Fruit fly (Drosophila melanogaster) whole organism, embryonic: ENCODE measurements around the gene Inx7.

Experiments used
- Ada2b ChIP-seq: fragments of 200-800 bp; sonication (Bioruptor generic); IDR thresholded peaks from 2 replicates; pipeline ENCODE4 v1.3.6; 2022; ENCODE audit warnings: missing biosample characterization, missing genetic modification characterization
- Antp ChIP-seq: fragments of 200-800 bp; sonication (Bioruptor generic); optimal IDR thresholded peaks from 3 replicates; lab custom pipeline; 2016; ENCODE audit warnings: missing biosample characterization, missing genetic modification characterization
- Atf6 ChIP-seq: fragments of 200-800 bp; sonication (Bioruptor generic); IDR thresholded peaks from 2 replicates; pipeline ENCODE4 v1.3.6; 2022; ENCODE audit warnings: missing biosample characterization, missing genetic modification characterization
- BEAF-32 ChIP-seq: fragments of 200-800 bp; sonication (Bioruptor generic); optimal IDR thresholded peaks from 3 replicates; lab custom pipeline; 2017; ENCODE audit warnings: missing biosample characterization, missing genetic modification characterization, mild to moderate bottlenecking, moderate library complexity, missing genetic modification reagents
- C15 ChIP-seq: fragments of 200-800 bp; sonication (Bioruptor generic); IDR thresholded peaks from 3 replicates; pipeline ENCODE4 v1.3.6; 2022; ENCODE audit warnings: missing biosample characterization, missing genetic modification characterization
- CG10321 ChIP-seq: fragments of 200-800 bp; sonication (Bioruptor generic); IDR thresholded peaks from 2 replicates; pipeline ENCODE4 v1.3.6; 2022; ENCODE audit warnings: missing biosample characterization, missing genetic modification characterization
- CG10959 ChIP-seq: fragments of 200-800 bp; sonication (Bioruptor generic); IDR thresholded peaks from 2 replicates; pipeline ENCODE4 v1.3.6; 2022; ENCODE audit warnings: missing biosample characterization, missing genetic modification characterization
- CG11398 ChIP-seq: fragments of 200-800 bp; sonication (Bioruptor generic); optimal IDR thresholded peaks from 2 replicates; lab custom pipeline; 2016; ENCODE audit warnings: missing biosample characterization, missing genetic modification characterization
- CG11504 ChIP-seq: fragments of 200-800 bp; sonication (Bioruptor generic); optimal IDR thresholded peaks from 3 replicates; lab custom pipeline; 2019; ENCODE audit warnings: missing biosample characterization, mild to moderate bottlenecking, missing genetic modification characterization, moderate library complexity
- CG13424 ChIP-seq: fragments of 200-800 bp; sonication (Bioruptor generic); optimal IDR thresholded peaks from 2 replicates; lab custom pipeline; 2019; ENCODE audit warnings: missing biosample characterization, mild to moderate bottlenecking, missing genetic modification characterization, moderate library complexity
- CG14667 ChIP-seq: fragments of 200-800 bp; sonication (Bioruptor generic); IDR thresholded peaks from 2 replicates; pipeline ENCODE4 v1.3.6; 2022; ENCODE audit warnings: missing biosample characterization, missing genetic modification characterization
- CG15073 ChIP-seq: fragments of 200-800 bp; sonication (Bioruptor generic); optimal IDR thresholded peaks from 2 replicates; lab custom pipeline; 2016; ENCODE audit warnings: missing biosample characterization, missing genetic modification characterization
- CG16813 ChIP-seq: fragments of 200-800 bp; sonication (Bioruptor generic); IDR thresholded peaks from 3 replicates; pipeline ENCODE4 v1.3.6; 2022; ENCODE audit warnings: missing biosample characterization, missing genetic modification characterization; ENCODE audit not compliant: partially characterized antibody
- CG18599 ChIP-seq: fragments of 200-800 bp; sonication (Bioruptor generic); optimal IDR thresholded peaks from 3 replicates; lab custom pipeline; 2017; ENCODE audit warnings: missing biosample characterization, missing genetic modification characterization, mild to moderate bottlenecking, moderate library complexity, missing genetic modification reagents
- CG2116 ChIP-seq: fragments of 200-800 bp; sonication (Bioruptor generic); optimal IDR thresholded peaks from 3 replicates; lab custom pipeline; 2018; ENCODE audit warnings: missing biosample characterization, mild to moderate bottlenecking, missing genetic modification characterization
- CG2120 ChIP-seq: fragments of 200-800 bp; sonication (Bioruptor generic); optimal IDR thresholded peaks from 3 replicates; lab custom pipeline; 2016; ENCODE audit warnings: missing biosample characterization, missing genetic modification characterization
- CG33557 ChIP-seq: fragments of 200-800 bp; sonication (Bioruptor generic); optimal IDR thresholded peaks from 2 replicates; lab custom pipeline; 2019; ENCODE audit warnings: missing biosample characterization, mild to moderate bottlenecking, missing genetic modification characterization, moderate library complexity
- CG7928 ChIP-seq: fragments of 200-800 bp; sonication (Bioruptor generic); optimal IDR thresholded peaks from 2 replicates; lab custom pipeline; 2017; ENCODE audit warnings: missing biosample characterization, mild to moderate bottlenecking, missing genetic modification characterization
- CG8359 ChIP-seq: fragments of 200-800 bp; sonication (Bioruptor generic); optimal IDR thresholded peaks from 2 replicates; lab custom pipeline; 2017; ENCODE audit warnings: missing biosample characterization, mild to moderate bottlenecking, missing genetic modification characterization, borderline replicate concordance
- CG9797 ChIP-seq: fragments of 200-800 bp; sonication (Bioruptor generic); optimal IDR thresholded peaks from 3 replicates; lab custom pipeline; 2018; ENCODE audit warnings: missing biosample characterization, mild to moderate bottlenecking, missing genetic modification characterization
- D19A ChIP-seq: fragments of 200-800 bp; optimal IDR thresholded peaks from 3 replicates; lab custom pipeline; 2019; ENCODE audit warnings: missing biosample characterization, mild to moderate bottlenecking, missing genetic modification characterization, moderate library complexity
- Dll ChIP-seq: fragments of 200-800 bp; sonication (Bioruptor generic); IDR thresholded peaks from 4 replicates; pipeline ENCODE4 v1.3.6; 2022; ENCODE audit warnings: missing biosample characterization, missing genetic modification characterization; ENCODE audit not compliant: partially characterized antibody
- E2f2 ChIP-seq: fragments of 200-800 bp; sonication (Bioruptor generic); IDR thresholded peaks from 2 replicates; pipeline ENCODE4 v1.3.6; 2022; ENCODE audit warnings: missing biosample characterization, missing genetic modification characterization
- HLH3B ChIP-seq: fragments of 200-800 bp; sonication (Bioruptor generic); IDR thresholded peaks from 2 replicates; pipeline ENCODE4 v1.3.6; 2022; ENCODE audit warnings: missing biosample characterization, missing genetic modification characterization
- Hmr ChIP-seq: fragments of 200-800 bp; sonication (Bioruptor generic); optimal IDR thresholded peaks from 3 replicates; lab custom pipeline; 2017; ENCODE audit warnings: mild to moderate bottlenecking, missing biosample characterization, missing genetic modification reagents, missing genetic modification characterization
- MBD-R2 ChIP-seq: fragments of 200-800 bp; sonication (Bioruptor generic); IDR thresholded peaks from 2 replicates; pipeline ENCODE4 v1.3.6; 2022; ENCODE audit warnings: missing biosample characterization, missing genetic modification characterization
- Max ChIP-seq: fragments of 200-800 bp; sonication (Bioruptor generic); optimal IDR thresholded peaks from 2 replicates; lab custom pipeline; 2016; ENCODE audit warnings: missing biosample characterization, mild to moderate bottlenecking, missing genetic modification characterization
- PHDP ChIP-seq: fragments of 200-800 bp; sonication (Bioruptor generic); optimal IDR thresholded peaks from 3 replicates; lab custom pipeline; 2018; ENCODE audit warnings: missing biosample characterization, mild to moderate bottlenecking, missing genetic modification characterization, moderate library complexity
- Sry-β ChIP-seq: fragments of 200-800 bp; sonication (Bioruptor generic); optimal IDR thresholded peaks from 2 replicates; lab custom pipeline; 2018; ENCODE audit warnings: missing biosample characterization, mild to moderate bottlenecking, missing genetic modification characterization, moderate library complexity
- Tbp ChIP-seq: fragments of >200 bp; optimal IDR thresholded peaks from 2 replicates; lab custom pipeline; 2018; ENCODE audit warnings: missing biosample characterization, missing genetic modification characterization
- ap ChIP-seq: fragments of 200-800 bp; sonication (Bioruptor generic); IDR thresholded peaks from 2 replicates; pipeline ENCODE4 v1.3.6; 2022; ENCODE audit warnings: missing biosample characterization, missing genetic modification characterization
- az2 ChIP-seq: fragments of 200-800 bp; sonication (Bioruptor generic); optimal IDR thresholded peaks from 3 replicates; lab custom pipeline; 2016; ENCODE audit warnings: missing biosample characterization, missing genetic modification characterization
- cato ChIP-seq: fragments of 200-800 bp; sonication (Bioruptor generic); optimal IDR thresholded peaks from 2 replicates; lab custom pipeline; 2016; ENCODE audit warnings: missing biosample characterization, missing genetic modification characterization, borderline replicate concordance
- cwo ChIP-seq: fragments of 200-800 bp; sonication (Bioruptor generic); optimal IDR thresholded peaks from 3 replicates; lab custom pipeline; 2017; ENCODE audit warnings: missing biosample characterization, missing genetic modification characterization, mild to moderate bottlenecking, moderate library complexity, missing genetic modification reagents
- esg ChIP-seq: fragments of 200-800 bp; sonication (Bioruptor generic); conservative IDR thresholded peaks from 2 replicates; pipeline ENCODE4 v1.3.6; 2022; ENCODE audit warnings: missing biosample characterization, missing genetic modification characterization
- fd96Cb ChIP-seq: fragments of 200-800 bp; sonication (Bioruptor generic); optimal IDR thresholded peaks from 2 replicates; lab custom pipeline; 2018; ENCODE audit warnings: missing biosample characterization, mild to moderate bottlenecking, missing genetic modification characterization, moderate library complexity
- gcm ChIP-seq: fragments of 200-800 bp; sonication (Bioruptor generic); optimal IDR thresholded peaks from 2 replicates; lab custom pipeline; 2019; ENCODE audit warnings: missing biosample characterization, mild to moderate bottlenecking, missing genetic modification characterization, moderate library complexity
- hb ChIP-seq: fragments of 200-800 bp; sonication (Bioruptor generic); IDR thresholded peaks from 3 replicates; pipeline ENCODE4 v1.3.6; 2022; ENCODE audit warnings: missing biosample characterization, missing genetic modification characterization; ENCODE audit not compliant: partially characterized antibody
- hbn ChIP-seq: fragments of 200-800 bp; sonication (Bioruptor generic); IDR thresholded peaks from 2 replicates; pipeline ENCODE4 v1.3.6; 2022; ENCODE audit warnings: missing biosample characterization, missing genetic modification characterization; ENCODE audit not compliant: partially characterized antibody
- her ChIP-seq: fragments of 200-800 bp; sonication (Bioruptor generic); optimal IDR thresholded peaks from 2 replicates; lab custom pipeline; 2016; ENCODE audit warnings: missing biosample characterization, missing genetic modification characterization
- mam ChIP-seq: fragments of 200-800 bp; sonication (Bioruptor generic); optimal IDR thresholded peaks from 3 replicates; lab custom pipeline; 2016; ENCODE audit warnings: missing biosample characterization, missing genetic modification characterization
- nau ChIP-seq: fragments of 200-800 bp; sonication (Bioruptor generic); optimal IDR thresholded peaks from 3 replicates; lab custom pipeline; 2017; ENCODE audit warnings: missing biosample characterization, mild to moderate bottlenecking, missing genetic modification characterization, missing genetic modification reagents
- pb ChIP-seq: fragments of 200-800 bp; sonication (Bioruptor generic); optimal IDR thresholded peaks from 3 replicates; lab custom pipeline; 2016; ENCODE audit warnings: missing biosample characterization, missing genetic modification characterization
- row ChIP-seq: fragments of 200-800 bp; sonication (Bioruptor generic); IDR thresholded peaks from 3 replicates; pipeline ENCODE4 v1.3.6; 2022; ENCODE audit warnings: missing biosample characterization, missing genetic modification characterization
- sima ChIP-seq: fragments of 200-800 bp; sonication (Bioruptor generic); optimal IDR thresholded peaks from 2 replicates; lab custom pipeline; 2016; ENCODE audit warnings: missing biosample characterization, missing genetic modification characterization
- yki ChIP-seq: fragments of >200 bp; optimal IDR thresholded peaks from 3 replicates; lab custom pipeline; 2018

Gene Inx7

DNA sequence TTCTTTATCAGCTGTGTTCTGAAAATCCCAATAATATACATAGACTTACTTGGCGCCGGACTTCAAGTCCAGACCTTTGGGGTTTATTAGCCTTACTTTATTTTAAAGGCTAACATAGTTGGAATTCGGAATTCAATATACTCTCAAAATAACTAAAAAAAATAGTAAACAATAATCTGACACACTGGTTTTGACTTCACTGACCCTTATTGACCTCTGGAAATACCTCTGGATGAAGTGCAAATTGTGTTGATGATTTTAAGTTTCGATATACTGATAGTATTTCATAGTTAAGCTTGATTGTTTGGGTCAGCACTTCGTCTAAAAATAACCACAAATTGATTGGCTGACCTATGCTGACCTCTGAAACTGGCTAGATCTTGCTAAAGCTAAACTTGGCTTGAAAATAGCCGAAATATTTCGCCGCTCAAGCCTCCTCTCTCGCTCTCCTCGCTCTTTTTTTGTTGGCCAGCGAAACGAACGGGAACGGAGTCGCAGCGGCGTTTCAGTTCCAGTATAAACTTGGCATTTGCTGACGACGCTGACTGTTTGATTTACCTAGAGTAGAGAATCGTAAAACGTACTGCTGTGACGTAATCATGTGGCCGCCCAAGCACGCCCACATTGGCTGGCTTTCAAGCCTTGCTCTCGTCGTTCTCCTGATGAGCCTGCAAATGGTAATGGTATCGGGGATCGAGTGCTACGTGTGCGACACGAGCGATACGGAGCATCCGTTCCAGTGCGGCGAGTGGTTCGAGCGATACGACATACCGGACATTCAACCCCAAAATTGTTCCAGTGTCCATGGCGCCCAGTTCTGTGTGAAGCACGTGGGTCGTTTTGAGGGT is 7.2 kb downstream of the Inx7 start, which contains the start of gene bou (continued):
- TF ChIP-seq row (GFP tag; lab: Robert Waterston, UW) (0 out of 3 replicates have a peak, but pooled peaks have one; percentile 34), CG11398 (no peak), CG2116 (GFP tag; lab: Kevin White, UChicago) (no peak), CG9797 (GFP tag; lab: Kevin White, UChicago) (no peak), cwo (GFP tag; lab: Kevin White, UChicago) (no peak), yki (lab: Kevin White, UChicago) (no peak), Sry-β (GFP tag; lab: Kevin White, UChicago) (peak; percentile 90), Ada2b (GFP tag; lab: Robert Waterston, UW) (no peak), Hmr (no peak)

DNA sequence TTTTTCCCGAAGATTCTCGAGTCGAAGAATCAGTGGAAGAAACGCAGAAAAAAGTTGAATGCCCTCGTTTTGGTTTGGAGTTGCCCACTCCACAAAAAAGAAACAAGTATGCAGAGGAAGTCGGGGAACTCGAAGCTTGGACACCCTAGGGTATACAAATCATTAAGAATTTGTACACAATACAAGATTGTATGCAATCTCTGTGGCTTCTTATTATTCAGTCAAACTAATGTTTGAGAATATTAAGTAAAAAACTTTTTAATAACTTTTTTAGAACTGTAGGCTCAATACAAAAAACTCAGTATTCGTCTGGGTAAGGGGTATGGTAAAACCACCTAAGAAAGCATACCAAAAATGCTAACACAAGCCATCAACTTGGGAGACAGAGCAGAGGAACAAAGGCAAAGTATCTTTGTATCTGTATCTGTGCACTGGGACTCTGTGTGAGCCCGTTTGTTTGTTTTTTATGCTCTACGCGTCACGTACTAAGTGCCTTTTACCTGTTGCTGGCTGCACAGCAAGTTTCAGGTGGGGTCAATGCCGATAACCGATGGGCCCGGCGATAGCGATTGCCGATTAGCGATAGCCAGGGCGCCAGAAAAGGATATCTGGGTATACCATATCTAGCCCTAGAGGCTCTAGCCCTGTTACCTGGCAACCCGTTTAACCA is 8.1 kb downstream of the Inx7 start:
- TF ChIP-seq Dll (GFP tag; lab: Robert Waterston, UW) (no peak), Max (GFP tag; lab: Kevin White, UChicago) (peak; percentile 38), CG8359 (GFP tag; lab: Kevin White, UChicago) (peak; percentile 41), Antp (peak; percentile 68), CG10959 (GFP tag; lab: Robert Waterston, UW) (peak; percentile 67), Tbp (GFP tag; lab: Kevin White, UChicago) (no peak), CG33557 (GFP tag; lab: Kevin White, UChicago) (peak; percentile 84), sima (no peak), az2 (peak; percentile 87), Atf6 (peak; percentile 36; the same call in 1 of the 2 replicates), PHDP (tag; lab: Kevin White, UChicago) (peak; percentile 76), ap (GFP tag; lab: Robert Waterston, UW) (0 out of 2 replicates have a peak, but pooled peaks have one; percentile 24), C15 (GFP tag; lab: Robert Waterston, UW) (no peak), CG14667 (peak; percentile 51; the same call in 1 of the 2 replicates), nau (GFP tag; lab: Kevin White, UChicago) (peak; percentile 52), BEAF-32 (GFP tag; lab: Kevin White, UChicago) (no peak), MBD-R2 (GFP tag; lab: Robert Waterston, UW) (no peak), CG10321 (no peak), hbn (GFP tag; lab: Robert Waterston, UW) (no peak), D19A (tag; lab: Kevin White, UChicago) (peak; percentile 92), gcm (peak; percentile 77), mam (GFP tag; lab: Kevin White, UChicago) (peak; percentile 67), her (GFP tag; lab: Kevin White, UChicago) (peak; percentile 38), HLH3B (GFP tag; lab: Robert Waterston, UW) (peak; percentile 74), esg (GFP tag; lab: Robert Waterston, UW) (peak; percentile 56), fd96Cb (tag; lab: Kevin White, UChicago) (peak; percentile 83), hb (GFP tag; lab: Robert Waterston, UW) (peak; percentile 62; the same call in 2 of the 3 replicates), CG18599 (peak; percentile 72), cato (GFP tag; lab: Kevin White, UChicago) (peak; percentile 6), CG7928 (GFP tag; lab: Kevin White, UChicago) (no peak), CG16813 (GFP tag; lab: Robert Waterston, UW) (peak; percentile 54; the same call in 2 of the 3 replicates), CG13424 (tag; lab: Kevin White, UChicago) (peak; percentile 79), CG15073 (GFP tag; lab: Kevin White, UChicago) (peak; percentile 42), pb (GFP tag; lab: Kevin White, UChicago) (peak; percentile 71), CG2120 (GFP tag; lab: Kevin White, UChicago) (peak; percentile 76), E2f2 (peak; percentile 53), CG11504 (tag; lab: Kevin White, UChicago) (peak; percentile 79)
